Fruit fly (Drosophila melanogaster) whole organism, embryonic: ENCODE data around the gene Diedel2.

ENCODE experiments used
- Antp ChIP-seq: fragments of 200-800 bp; sonication (Bioruptor generic); optimal IDR thresholded peaks from 3 replicates; lab custom pipeline; 2016; ENCODE audit warnings: missing biosample characterization, missing genetic modification characterization
- Blimp-1 ChIP-seq: fragments of 200-800 bp; sonication (Bioruptor generic); optimal IDR thresholded peaks from 3 replicates; lab custom pipeline; 2018; ENCODE audit warnings: missing biosample characterization, missing genetic modification characterization, mild to moderate bottlenecking, moderate library complexity, missing genetic modification reagents
- CG10543 ChIP-seq: fragments of 200-800 bp; sonication (Bioruptor generic); optimal IDR thresholded peaks from 3 replicates; lab custom pipeline; 2017; ENCODE audit warnings: missing biosample characterization, mild to moderate bottlenecking, missing genetic modification characterization, moderate library complexity
- CG12391 ChIP-seq: fragments of 200-800 bp; sonication (Bioruptor generic); optimal IDR thresholded peaks from 3 replicates; lab custom pipeline; 2018; ENCODE audit warnings: missing biosample characterization, mild to moderate bottlenecking, missing genetic modification characterization, moderate library complexity
- CG13296 ChIP-seq: fragments of 200-800 bp; sonication (Bioruptor generic); optimal IDR thresholded peaks from 3 replicates; lab custom pipeline; 2018; ENCODE audit warnings: missing biosample characterization, mild to moderate bottlenecking, missing genetic modification characterization
- CG14710 ChIP-seq: fragments of 200-800 bp; sonication (Bioruptor generic); optimal IDR thresholded peaks from 3 replicates; lab custom pipeline; 2019; ENCODE audit warnings: missing biosample characterization, mild to moderate bottlenecking, missing genetic modification characterization, moderate library complexity
- CG15269 ChIP-seq: fragments of 200-800 bp; sonication (Bioruptor generic); optimal IDR thresholded peaks from 2 replicates; lab custom pipeline; 2018; ENCODE audit warnings: missing biosample characterization, mild to moderate bottlenecking, missing genetic modification characterization, moderate library complexity
- CG1529 ChIP-seq: fragments of 200-800 bp; sonication (Bioruptor generic); optimal IDR thresholded peaks from 3 replicates; lab custom pipeline; 2018; ENCODE audit warnings: missing biosample characterization, missing genetic modification characterization
- CG1647 ChIP-seq: fragments of 200-800 bp; sonication (Bioruptor generic); optimal IDR thresholded peaks from 3 replicates; lab custom pipeline; 2016; ENCODE audit warnings: missing biosample characterization, missing genetic modification characterization
- CG16779 ChIP-seq: fragments of 200-800 bp; sonication (Bioruptor generic); IDR thresholded peaks from 2 replicates; pipeline ENCODE4 v1.3.6; 2022; ENCODE audit warnings: missing biosample characterization, missing genetic modification characterization
- CG17829 ChIP-seq: fragments of 200-800 bp; optimal IDR thresholded peaks from 2 replicates; lab custom pipeline; 2019; ENCODE audit warnings: missing biosample characterization, mild to moderate bottlenecking, missing genetic modification characterization, moderate library complexity
- CG1832 ChIP-seq: fragments of 200-800 bp; sonication (Bioruptor generic); optimal IDR thresholded peaks from 2 replicates; lab custom pipeline; 2017; ENCODE audit warnings: missing biosample characterization, mild to moderate bottlenecking, missing genetic modification characterization, inconsistent platforms
- CG2889 ChIP-seq: fragments of 200-800 bp; sonication (Bioruptor generic); IDR thresholded peaks from 3 replicates; pipeline ENCODE4 v1.3.6; 2022; ENCODE audit warnings: missing biosample characterization, missing genetic modification characterization
- CG32767 ChIP-seq: fragments of 200-800 bp; sonication (Bioruptor generic); IDR thresholded peaks from 2 replicates; pipeline ENCODE4 v1.3.6; 2022; ENCODE audit warnings: missing biosample characterization, missing genetic modification characterization
- CG33213 ChIP-seq: fragments of 200-800 bp; sonication (Bioruptor generic); optimal IDR thresholded peaks from 3 replicates; lab custom pipeline; 2016; ENCODE audit warnings: missing biosample characterization, missing genetic modification characterization
- CG6175 ChIP-seq: fragments of 200-800 bp; sonication (Bioruptor generic); IDR thresholded peaks from 3 replicates; pipeline ENCODE4 v1.3.6; 2022; ENCODE audit warnings: missing biosample characterization, missing genetic modification characterization
- CG6765 ChIP-seq: fragments of 200-800 bp; sonication (Bioruptor generic); optimal IDR thresholded peaks from 3 replicates; lab custom pipeline; 2017; ENCODE audit warnings: missing biosample characterization, mild to moderate bottlenecking, missing genetic modification characterization
- CG8478 ChIP-seq: fragments of >200 bp; optimal IDR thresholded peaks from 2 replicates; lab custom pipeline; 2018
- CG9797 ChIP-seq: fragments of 200-800 bp; sonication (Bioruptor generic); optimal IDR thresholded peaks from 3 replicates; lab custom pipeline; 2018; ENCODE audit warnings: missing biosample characterization, mild to moderate bottlenecking, missing genetic modification characterization
- CTCF ChIP-seq: fragments of 200-800 bp; sonication (Bioruptor generic); optimal IDR thresholded peaks from 2 replicates; lab custom pipeline; 2017; ENCODE audit warnings: missing biosample characterization, mild to moderate bottlenecking, missing genetic modification characterization, moderate library complexity
- Dp ChIP-seq: fragments of 200-800 bp; sonication (Bioruptor generic); optimal IDR thresholded peaks from 2 replicates; lab custom pipeline; 2018; ENCODE audit warnings: missing biosample characterization, mild to moderate bottlenecking, missing genetic modification characterization, moderate library complexity
- E2f2 ChIP-seq: fragments of 200-800 bp; sonication (Bioruptor generic); IDR thresholded peaks from 2 replicates; pipeline ENCODE4 v1.3.6; 2022; ENCODE audit warnings: missing biosample characterization, missing genetic modification characterization
- ERR ChIP-seq: fragments of 200-800 bp; sonication (Bioruptor generic); optimal IDR thresholded peaks from 2 replicates; lab custom pipeline; 2016; ENCODE audit warnings: missing biosample characterization, missing genetic modification characterization
- Ets65A ChIP-seq: fragments of 200-800 bp; sonication (Bioruptor generic); peaks from one replicate; lab custom pipeline; 2016; ENCODE audit warnings: missing biosample characterization, missing genetic modification characterization
- Ets97D ChIP-seq: fragments of 200-800 bp; sonication (Bioruptor generic); optimal IDR thresholded peaks from 3 replicates; lab custom pipeline; 2016; ENCODE audit warnings: missing biosample characterization, missing genetic modification characterization
- Fer2 ChIP-seq: fragments of 200-800 bp; sonication (Bioruptor generic); optimal IDR thresholded peaks from 2 replicates; lab custom pipeline; 2018; ENCODE audit warnings: missing biosample characterization, mild to moderate bottlenecking, missing genetic modification characterization, moderate library complexity
- Hr51 ChIP-seq, 2 experiments: fragments of 200-800 bp; sonication (Bioruptor generic); optimal IDR thresholded peaks; 2 replicates in 1 of 2; 3 replicates in 1 of 2; lab custom pipeline; 2016 to 2018; ENCODE audit warnings: missing biosample characterization in 2 of 2, missing genetic modification characterization in 2 of 2, mild to moderate bottlenecking in 1 of 2, moderate library complexity in 1 of 2
- Hr78 ChIP-seq, 2 experiments: fragments of 200-800 bp in 1 of 2; fragments of >200 bp in 1 of 2; sonication (Bioruptor generic) in 1 of 2; optimal IDR thresholded peaks; 2 replicates each; lab custom pipeline; 2017 to 2019; ENCODE audit warnings: missing biosample characterization in 2 of 2, missing genetic modification characterization in 2 of 2, mild to moderate bottlenecking in 1 of 2, moderate library complexity in 1 of 2
- MTF-1 ChIP-seq: fragments of 200-800 bp; sonication (Bioruptor generic); optimal IDR thresholded peaks from 2 replicates; lab custom pipeline; 2018; ENCODE audit warnings: missing biosample characterization, mild to moderate bottlenecking, missing genetic modification characterization, borderline replicate concordance
- Oli ChIP-seq: fragments of 200-800 bp; sonication (Bioruptor generic); optimal IDR thresholded peaks from 2 replicates; lab custom pipeline; 2018; ENCODE audit warnings: missing biosample characterization, mild to moderate bottlenecking, missing genetic modification characterization, moderate library complexity
- Usf ChIP-seq: fragments of 200-800 bp; sonication (Bioruptor generic); optimal IDR thresholded peaks from 2 replicates; lab custom pipeline; 2017; ENCODE audit warnings: missing genotype, missing biosample characterization, missing genetic modification characterization
- abd-A ChIP-seq: fragments of 200-800 bp; sonication (Bioruptor generic); optimal IDR thresholded peaks from 3 replicates; lab custom pipeline; 2019; ENCODE audit warnings: missing biosample characterization, mild to moderate bottlenecking, missing genetic modification characterization, moderate library complexity
- az2 ChIP-seq: fragments of 200-800 bp; sonication (Bioruptor generic); optimal IDR thresholded peaks from 3 replicates; lab custom pipeline; 2016; ENCODE audit warnings: missing biosample characterization, missing genetic modification characterization
- bcd ChIP-seq: fragments of 200-800 bp; sonication (Bioruptor generic); optimal IDR thresholded peaks from 2 replicates; lab custom pipeline; 2017; ENCODE audit warnings: missing biosample characterization, mild to moderate bottlenecking, missing genetic modification characterization
- chn ChIP-seq: fragments of 200-800 bp; sonication (Bioruptor generic); optimal IDR thresholded peaks from 2 replicates; lab custom pipeline; 2016; ENCODE audit warnings: missing biosample characterization, missing genetic modification characterization
- cwo ChIP-seq: fragments of 200-800 bp; sonication (Bioruptor generic); optimal IDR thresholded peaks from 3 replicates; lab custom pipeline; 2017; ENCODE audit warnings: missing biosample characterization, missing genetic modification characterization, mild to moderate bottlenecking, moderate library complexity, missing genetic modification reagents
- dati ChIP-seq: fragments of 200-800 bp; sonication (Bioruptor generic); IDR thresholded peaks from 2 replicates; pipeline ENCODE4 v1.3.6; 2022; ENCODE audit warnings: missing biosample characterization, missing genetic modification characterization
- gcm ChIP-seq: fragments of 200-800 bp; sonication (Bioruptor generic); optimal IDR thresholded peaks from 2 replicates; lab custom pipeline; 2019; ENCODE audit warnings: missing biosample characterization, mild to moderate bottlenecking, missing genetic modification characterization, moderate library complexity
- gsb ChIP-seq: fragments of 200-800 bp; sonication (Bioruptor generic); IDR thresholded peaks from 2 replicates; pipeline ENCODE4 v1.3.6; 2022; ENCODE audit warnings: missing biosample characterization, missing genetic modification characterization
- her ChIP-seq: fragments of 200-800 bp; sonication (Bioruptor generic); optimal IDR thresholded peaks from 2 replicates; lab custom pipeline; 2016; ENCODE audit warnings: missing biosample characterization, missing genetic modification characterization
- klu ChIP-seq: fragments of 200-800 bp; sonication (Bioruptor generic); IDR thresholded peaks from 2 replicates; pipeline ENCODE4 v1.3.6; 2022; ENCODE audit warnings: missing biosample characterization, missing genetic modification characterization
- odd ChIP-seq: fragments of 200-800 bp; sonication (Bioruptor generic); optimal IDR thresholded peaks from 2 replicates; lab custom pipeline; 2017; ENCODE audit warnings: missing biosample characterization, mild to moderate bottlenecking, missing genetic modification characterization
- pan ChIP-seq, 4 experiments: fragments of >200 bp in 3 of 4; fragments of 200-800 bp in 1 of 4; sonication (Bioruptor generic) in 1 of 4; optimal IDR thresholded peaks in 3 of 4; IDR thresholded peaks in 1 of 4; 2 replicates each; pipeline versions ENCODE4 v1.3.6 to Lab custom; 2017 to 2022; ENCODE audit warnings: missing biosample characterization in 2 of 4, missing genetic modification characterization in 2 of 4, mixed read lengths in 1 of 4
- pfk ChIP-seq: fragments of 200-800 bp; sonication (Bioruptor generic); optimal IDR thresholded peaks from 2 replicates; lab custom pipeline; 2018; ENCODE audit warnings: missing biosample characterization, mild to moderate bottlenecking, missing genetic modification characterization, moderate library complexity
- pita ChIP-seq: fragments of 200-800 bp; sonication (Bioruptor generic); optimal IDR thresholded peaks from 2 replicates; lab custom pipeline; 2017; ENCODE audit warnings: missing biosample characterization, mild to moderate bottlenecking, missing genetic modification characterization
- pnt ChIP-seq: fragments of 200-800 bp; sonication (Bioruptor generic); optimal IDR thresholded peaks from 3 replicates; lab custom pipeline; 2016; ENCODE audit warnings: missing biosample characterization, missing genetic modification characterization
- shn ChIP-seq: fragments of 200-800 bp; sonication (Bioruptor generic); optimal IDR thresholded peaks from 3 replicates; lab custom pipeline; 2016; ENCODE audit warnings: missing biosample characterization, missing genetic modification characterization
- sim ChIP-seq: fragments of 200-800 bp; sonication (Bioruptor generic); IDR thresholded peaks from 2 replicates; pipeline ENCODE4 v1.3.6; 2022; ENCODE audit warnings: missing biosample characterization, missing genetic modification characterization
- slp2 ChIP-seq: fragments of 200-800 bp; sonication (Bioruptor generic); optimal IDR thresholded peaks from 2 replicates; lab custom pipeline; 2016; ENCODE audit warnings: missing biosample characterization, missing genetic modification characterization
- sna ChIP-seq: fragments of 200-800 bp; sonication (Bioruptor generic); IDR thresholded peaks from 2 replicates; pipeline ENCODE4 v1.3.6; 2022; ENCODE audit warnings: missing biosample characterization, missing genetic modification characterization; ENCODE audit not compliant: partially characterized antibody
- stwl ChIP-seq: fragments of 200-800 bp; sonication (Bioruptor generic); optimal IDR thresholded peaks from 3 replicates; lab custom pipeline; 2018; ENCODE audit warnings: missing biosample characterization, mild to moderate bottlenecking, missing genetic modification characterization, moderate library complexity

The Diedel2 gene

dm6 chr3R:29651488-29651887 lies 43.2 kb downstream of the Diedel2 start (continued):
- TF ChIP-seq CG17829 (tag; lab: Kevin White, UChicago) (no peak), CG14710 (tag; lab: Kevin White, UChicago) (no peak), Ets97D (GFP tag; lab: Kevin White, UChicago) (no peak), odd (GFP tag; lab: Kevin White, UChicago) (peak; percentile 17), CG6765 (GFP tag; lab: Kevin White, UChicago) (peak; percentile 9), her (no peak), CG8478 (lab: Kevin White, UChicago) (no peak), E2f2 (peak; percentile 27; the same call in 1 of the 2 replicates), Ets65A (GFP tag; lab: Kevin White, UChicago) (peak; percentile 50), gcm (GFP tag; lab: Kevin White, UChicago) (no peak), CG16779 (GFP tag; lab: Robert Waterston, UW) (no peak), CG10543 (GFP tag; lab: Kevin White, UChicago) (no peak), sna (GFP tag; lab: Robert Waterston, UW) (no peak), ERR (GFP tag; lab: Kevin White, UChicago) (no peak), stwl (no peak), CG33213 (GFP tag; lab: Kevin White, UChicago) (no peak), Hr78 (GFP tag; optimal IDR thresholded peaks at IDR 0.05; lab: Kevin White, UChicago) (no peak), pita (GFP tag; lab: Kevin White, UChicago) (no peak), CTCF (no peak), CG32767 (GFP tag; lab: Robert Waterston, UW) (no peak), CG12391 (tag; lab: Kevin White, UChicago) (peak; percentile 35), CG6175 (no peak), pfk (GFP tag; lab: Kevin White, UChicago) (no peak), cwo (GFP tag; lab: Kevin White, UChicago) (peak; percentile 47), Oli (tag; lab: Kevin White, UChicago) (peak; percentile 35), shn (GFP tag; lab: Kevin White, UChicago) (no peak), klu (GFP tag; lab: Robert Waterston, UW) (no peak), dati (GFP tag; lab: Robert Waterston, UW) (no peak), CG1529 (GFP tag; lab: Kevin White, UChicago) (no peak), CG2889 (GFP tag; lab: Robert Waterston, UW) (no peak), pnt (GFP tag; lab: Kevin White, UChicago) (peak; percentile 1), Fer2 (tag; lab: Kevin White, UChicago) (no peak), pan (optimal IDR thresholded peaks at IDR 0.05; lab: Kevin White, UChicago) (no peak), pan (GFP tag; optimal IDR thresholded peaks at IDR 0.05 in 1 of 2, IDR thresholded peaks at IDR 0.05 in 1 of 2) (peak in 1 of 2 experiments; percentile 54), bcd (GFP tag; lab: Kevin White, UChicago) (peak; percentile 42), Antp (GFP tag; lab: Kevin White, UChicago) (no peak), Dp (GFP tag; lab: Kevin White, UChicago) (no peak), CG1647 (GFP tag; lab: Kevin White, UChicago) (no peak), az2 (GFP tag; lab: Kevin White, UChicago) (peak; percentile 31), CG15269 (tag; lab: Kevin White, UChicago) (peak; percentile 36), gsb (GFP tag; lab: Robert Waterston, UW) (no peak), CG13296 (GFP tag; lab: Kevin White, UChicago) (peak; percentile 35), chn (GFP tag; lab: Kevin White, UChicago) (no peak), Hr51 (GFP tag; optimal IDR thresholded peaks at IDR 0.05; lab: Kevin White, UChicago) (peak in 1 of 2 experiments; percentile 57), slp2 (GFP tag; lab: Kevin White, UChicago) (no peak), sim (GFP tag; lab: Robert Waterston, UW) (no peak), CG9797 (GFP tag; lab: Kevin White, UChicago) (no peak), Blimp-1 (GFP tag; lab: Kevin White, UChicago) (peak; percentile 12), MTF-1 (no peak), Usf (GFP tag; lab: Kevin White, UChicago) (no peak), CG1832 (GFP tag; lab: Kevin White, UChicago) (no peak), abd-A (peak; percentile 7)
